Worm (Caenorhabditis elegans): ENCODE measurements around the gene C07A12.2.

C07A12.2 gene

ce11 chrX:4548929-4549328, 4.3 kb downstream of the C07A12.2 start:
- TF ChIP-seq madf-5 (GFP tag; IDR thresholded peaks at IDR 0.05) (no peak), nhr-237 (tag; optimal IDR thresholded peaks at IDR 0.05) (no peak), ztf-7 (tag; optimal IDR thresholded peaks at IDR 0.05) (no peak), daf-8 (GFP tag; IDR thresholded peaks at IDR 0.05) (no peak), daf-19 (GFP tag; conservative IDR thresholded peaks at IDR 0.05) (no peak)

- TF ChIP-seq hlh-30 (tag; optimal IDR thresholded peaks at IDR 0.05; ENCODE audit: insufficient read depth): peak; percentile 26
- no peak for TF ChIP-seq R02D3.7 (tag; optimal IDR thresholded peaks at IDR 0.05)
- TF ChIP-seq nhr-28 (tag; optimal IDR thresholded peaks at IDR 0.05): peak; percentile 6
- TF ChIP-seq aha-1 (tag): peak; percentile 77
Measured at ce11 chrX:4549853-4550596, 5.4 kb downstream of the C07A12.2 start, which contains the start of gene C07A12.18. C07A12.18 (minus strand) TSS chrX:4549903.

- peak; percentile 47 for TF ChIP-seq set-16 (GFP tag; IDR thresholded peaks at IDR 0.05)
- no peak for TF ChIP-seq ztf-11 (tag; optimal IDR thresholded peaks at IDR 0.05)
- TF ChIP-seq unc-130 (GFP tag; optimal IDR thresholded peaks at IDR 0.05): no peak
- peak; percentile 26 for TF ChIP-seq hlh-11 (tag; optimal IDR thresholded peaks at IDR 0.05)
- TF ChIP-seq skn-1 (tag; optimal IDR thresholded peaks at IDR 0.05): no peak
- TF ChIP-seq pqm-1 (tag; optimal IDR thresholded peaks at IDR 0.05): no peak
- TF ChIP-seq nhr-48 (tag; optimal IDR thresholded peaks at IDR 0.05): no peak
- no peak for TF ChIP-seq nhr-11 (tag; optimal IDR thresholded peaks at IDR 0.05)
- TF ChIP-seq F26F4.8 (GFP tag; conservative IDR thresholded peaks at IDR 0.05): no peak
- TF ChIP-seq lir-3 (tag; optimal IDR thresholded peaks at IDR 0.05): no peak
- no peak for TF ChIP-seq mep-1 (tag; optimal IDR thresholded peaks at IDR 0.05)
- TF ChIP-seq hlh-30 (tag; optimal IDR thresholded peaks at IDR 0.05; ENCODE audit: insufficient read depth): peak; percentile 19
- TF ChIP-seq mxl-3 (GFP tag; optimal IDR thresholded peaks at IDR 0.05): peak; percentile 13
- no peak for TF ChIP-seq zag-1 (tag; optimal IDR thresholded peaks at IDR 0.05)
- no peak for TF ChIP-seq ceh-44 (GFP tag; IDR thresholded peaks at IDR 0.05)
- TF ChIP-seq F44E2.7 (GFP tag; IDR thresholded peaks at IDR 0.05): no peak
- TF ChIP-seq unc-39 (tag; optimal IDR thresholded peaks at IDR 0.05): no peak
- peak; percentile 29 for TF ChIP-seq nhr-28 (tag; optimal IDR thresholded peaks at IDR 0.05)
- TF ChIP-seq egl-43 (GFP tag; IDR thresholded peaks at IDR 0.05): peak; percentile 57; the same call in 1 of the 2 replicates
- no peak for TF ChIP-seq nhr-237 (tag; optimal IDR thresholded peaks at IDR 0.05)
Measured at ce11 chrX:4550987-4551386, 6.3 kb downstream of the C07A12.2 start.

- TF ChIP-seq T20F7.1 (GFP tag; optimal IDR thresholded peaks at IDR 0.05) (no peak), F44E2.7 (GFP tag; IDR thresholded peaks at IDR 0.05) (0 out of 2 replicates have a peak, but pooled peaks have one; percentile 13)
Measured at ce11 chrX:4553033-4553432, 8.4 kb downstream of the C07A12.2 start.

- TF ChIP-seq nhr-28 (tag; optimal IDR thresholded peaks at IDR 0.05): peak; percentile 5
- TF ChIP-seq zip-2 (tag; optimal IDR thresholded peaks at IDR 0.05): no peak
Measured at ce11 chrX:4553491-4553890, 8.8 kb downstream of the C07A12.2 start.

ce11 chrX:4554385-4554784, 9.7 kb downstream of the C07A12.2 start, which contains the start of gene ham-2:
ham-2 (plus strand) TSS chrX:4554685.
- TF ChIP-seq sdz-12 (GFP tag; optimal IDR thresholded peaks at IDR 0.05) (no peak), unc-62 (GFP tag; optimal IDR thresholded peaks at IDR 0.05 in 1 of 2) (peak in 1 of 2 experiments; percentile 79), unc-62 (tag; optimal IDR thresholded peaks at IDR 0.05) (no peak)
